Fruit fly (Drosophila melanogaster) whole organism, pupa: ENCODE data around the gene Mvd.

Experiments
- CG10348 ChIP-seq: fragments of 200-800 bp; sonication (Bioruptor generic); IDR thresholded peaks from 2 replicates; pipeline ENCODE4 v1.3.6; 2022; ENCODE audit warnings: missing biosample characterization, missing genetic modification characterization
- CG12605 ChIP-seq: fragments of 200-800 bp; sonication (Bioruptor generic); IDR thresholded peaks from 2 replicates; pipeline ENCODE4 v1.3.6; 2022; ENCODE audit warnings: missing biosample characterization, missing genetic modification characterization
- CG13204 ChIP-seq: fragments of 200-800 bp; sonication (Bioruptor generic); optimal IDR thresholded peaks from 2 replicates; lab custom pipeline; 2018; ENCODE audit warnings: missing biosample characterization, mild to moderate bottlenecking, missing genetic modification characterization, moderate library complexity
- CG14655 ChIP-seq: fragments of 200-800 bp; sonication (Bioruptor generic); optimal IDR thresholded peaks from 3 replicates; lab custom pipeline; 2017; ENCODE audit warnings: mild to moderate bottlenecking, missing biosample characterization, missing genetic modification reagents, missing genetic modification characterization
- CG15710 ChIP-seq: fragments of 200-800 bp; sonication (Bioruptor generic); optimal IDR thresholded peaks from 2 replicates; lab custom pipeline; 2018; ENCODE audit warnings: missing biosample characterization, mild to moderate bottlenecking, missing genetic modification characterization, moderate library complexity
- CG17806 ChIP-seq: fragments of 200-800 bp; sonication (Bioruptor generic); optimal IDR thresholded peaks from 2 replicates; lab custom pipeline; 2018; ENCODE audit warnings: missing biosample characterization, mild to moderate bottlenecking, missing genetic modification characterization, moderate library complexity
- CG32121 ChIP-seq: fragments of 200-800 bp; sonication (Bioruptor generic); IDR thresholded peaks from 2 replicates; pipeline ENCODE4 v1.3.6; 2022; ENCODE audit warnings: missing biosample characterization, missing genetic modification characterization
- CG34367 ChIP-seq: fragments of 200-800 bp; sonication (Bioruptor generic); optimal IDR thresholded peaks from 2 replicates; lab custom pipeline; 2018; ENCODE audit warnings: missing biosample characterization, mild to moderate bottlenecking, missing genetic modification characterization
- CG4496 ChIP-seq: fragments of 200-800 bp; sonication (Bioruptor generic); IDR thresholded peaks from 3 replicates; pipeline ENCODE4 v1.3.6; 2022; ENCODE audit warnings: missing biosample characterization, missing genetic modification characterization
- CG8159 ChIP-seq: fragments of 200-800 bp; sonication (Bioruptor generic); optimal IDR thresholded peaks from 3 replicates; lab custom pipeline; 2018; ENCODE audit warnings: missing biosample characterization, mild to moderate bottlenecking, missing genetic modification characterization, moderate library complexity
- CG8301 ChIP-seq: fragments of 200-800 bp; sonication (Bioruptor generic); optimal IDR thresholded peaks from 2 replicates; lab custom pipeline; 2018; ENCODE audit warnings: missing biosample characterization, mild to moderate bottlenecking, missing genetic modification characterization
- CG9948 ChIP-seq: fragments of 200-800 bp; sonication (Bioruptor generic); optimal IDR thresholded peaks from 2 replicates; lab custom pipeline; 2018; ENCODE audit warnings: missing biosample characterization, mild to moderate bottlenecking, missing genetic modification characterization, moderate library complexity
- EcR ChIP-seq: fragments of 200-800 bp; sonication (Bioruptor generic); optimal IDR thresholded peaks from 3 replicates; lab custom pipeline; 2019; ENCODE audit warnings: missing biosample characterization, missing genetic modification characterization, mild to moderate bottlenecking, moderate library complexity, missing genetic modification reagents
- Ets98B ChIP-seq: fragments of 200-800 bp; sonication (Bioruptor generic); IDR thresholded peaks from 2 replicates; pipeline ENCODE4 v1.3.6; 2022; ENCODE audit warnings: missing biosample characterization, missing genetic modification characterization
- Pif1A ChIP-seq: fragments of 200-800 bp; sonication (Bioruptor generic); optimal IDR thresholded peaks from 3 replicates; lab custom pipeline; 2016; ENCODE audit warnings: missing biosample characterization, missing genetic modification characterization
- Pif1B ChIP-seq: fragments of 200-800 bp; sonication (Bioruptor generic); optimal IDR thresholded peaks from 3 replicates; lab custom pipeline; 2016; ENCODE audit warnings: missing biosample characterization, missing genetic modification characterization
- Snoo ChIP-seq: fragments of 200-800 bp; sonication (Bioruptor generic); optimal IDR thresholded peaks from 3 replicates; lab custom pipeline; 2017; ENCODE audit warnings: missing biosample characterization, mild to moderate bottlenecking, missing genetic modification characterization, inconsistent platforms
- fd96Ca ChIP-seq: fragments of 200-800 bp; sonication (Bioruptor generic); IDR thresholded peaks from 3 replicates; pipeline ENCODE4 v1.3.6; 2022; ENCODE audit warnings: missing biosample characterization, missing genetic modification characterization
- gl ChIP-seq: fragments of 200-800 bp; sonication (Bioruptor generic); optimal IDR thresholded peaks from 2 replicates; lab custom pipeline; 2018; ENCODE audit warnings: missing biosample characterization, mild to moderate bottlenecking, missing genetic modification characterization
- rn ChIP-seq: fragments of 200-800 bp; sonication (Bioruptor generic); IDR thresholded peaks from 2 replicates; pipeline ENCODE4 v1.3.6; 2022; ENCODE audit warnings: missing biosample characterization, missing genetic modification characterization

Gene Mvd

DNA sequence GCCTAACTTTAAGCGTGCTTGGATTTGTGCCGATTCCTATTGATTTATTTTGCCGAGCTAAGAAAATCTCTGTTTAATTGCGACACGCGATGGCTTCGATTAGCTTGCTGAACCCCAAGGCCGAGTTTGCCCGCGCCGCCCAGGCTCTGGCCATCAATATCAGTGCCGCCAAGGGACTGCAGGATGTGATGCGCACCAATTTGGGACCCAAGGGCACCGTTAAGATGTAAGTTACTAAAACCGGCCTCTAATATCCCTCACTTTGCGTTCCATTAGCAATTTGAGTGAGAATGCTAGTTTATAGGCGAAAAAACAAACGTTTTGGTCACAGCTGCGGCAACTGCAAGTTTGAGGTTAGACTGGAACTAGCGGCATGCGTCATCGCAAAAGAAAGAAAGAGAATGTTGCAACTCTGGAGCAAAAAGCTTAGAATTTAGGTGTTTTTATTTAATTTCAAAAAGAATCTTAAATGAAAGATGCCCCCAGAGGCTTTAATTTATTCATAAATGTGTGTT, 2.2 kb upstream of the Mvd start:
- no peak for TF ChIP-seq EcR (GFP tag; lab: Kevin White, UChicago)

DNA sequence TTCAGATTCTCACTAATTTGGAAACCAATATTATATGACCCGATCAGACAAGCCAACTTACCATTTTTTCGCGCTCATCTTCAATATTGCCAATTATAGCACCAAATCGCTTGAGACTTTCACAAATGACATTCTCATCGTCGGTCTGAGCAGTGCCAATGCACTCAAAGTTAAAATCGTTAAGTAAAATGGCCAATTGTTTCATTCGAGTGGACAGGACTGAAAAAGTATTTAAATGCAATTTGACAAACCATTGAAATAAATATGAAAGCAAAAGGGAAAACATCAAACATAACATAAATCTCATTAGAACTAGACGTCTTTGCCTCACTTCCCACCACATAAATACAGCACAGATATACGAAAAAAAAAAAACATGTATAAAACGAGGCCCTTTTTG, 7.1 kb downstream of the Mvd start, which contains the start of gene CG8260:
Gene CG8260 (plus strand): TSS at position 301 of the 400 bp plus-strand sequence.
- TF ChIP-seq CG12605 (no peak), CG34367 (tag; lab: Kevin White, UChicago) (no peak), CG9948 (tag; lab: Kevin White, UChicago) (no peak), CG15710 (tag; lab: Kevin White, UChicago) (no peak), CG8159 (tag; lab: Kevin White, UChicago) (no peak), Snoo (no peak), fd96Ca (GFP tag; lab: Robert Waterston, UW) (no peak), CG14655 (GFP tag; lab: Kevin White, UChicago) (no peak), CG13204 (GFP tag; lab: Kevin White, UChicago) (no peak), CG17806 (tag; lab: Kevin White, UChicago) (no peak), rn (GFP tag; lab: Robert Waterston, UW) (no peak), Ets98B (GFP tag; lab: Robert Waterston, UW) (no peak), Pif1A (no peak), CG8301 (no peak), EcR (GFP tag; lab: Kevin White, UChicago) (no peak), CG4496 (no peak), CG10348 (GFP tag; lab: Robert Waterston, UW) (no peak), CG32121 (no peak), gl (no peak)

DNA sequence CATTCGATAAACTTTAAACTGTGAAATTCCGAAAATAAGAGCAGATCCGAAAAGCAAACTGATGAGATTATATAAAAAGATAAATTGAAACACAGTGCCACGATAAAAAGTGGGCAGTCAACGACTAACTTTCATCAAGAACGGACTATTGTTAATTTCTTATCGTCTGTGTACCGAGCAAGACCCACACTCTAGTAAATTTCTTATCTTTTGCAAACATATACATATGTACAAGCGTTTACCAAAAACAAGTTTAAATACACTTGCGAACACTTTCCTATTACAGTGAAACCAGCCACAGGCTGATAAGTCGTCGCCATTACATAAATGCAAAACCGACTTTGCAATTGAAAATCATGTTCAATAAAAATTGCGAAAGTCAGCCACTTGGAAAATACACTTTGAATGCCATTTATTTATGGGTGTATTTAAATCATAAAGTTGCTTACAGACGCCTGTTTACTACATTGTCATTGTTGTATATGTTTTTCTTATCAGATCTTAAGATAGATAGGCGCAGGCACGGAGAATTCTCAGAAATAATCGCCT, 9.8 kb downstream of the Mvd start:
- TF ChIP-seq CG12605, result no peak
- TF ChIP-seq CG8159 (tag; lab: Kevin White, UChicago), result no peak
- TF ChIP-seq, all 21 proteins: peak for 0

DNA sequence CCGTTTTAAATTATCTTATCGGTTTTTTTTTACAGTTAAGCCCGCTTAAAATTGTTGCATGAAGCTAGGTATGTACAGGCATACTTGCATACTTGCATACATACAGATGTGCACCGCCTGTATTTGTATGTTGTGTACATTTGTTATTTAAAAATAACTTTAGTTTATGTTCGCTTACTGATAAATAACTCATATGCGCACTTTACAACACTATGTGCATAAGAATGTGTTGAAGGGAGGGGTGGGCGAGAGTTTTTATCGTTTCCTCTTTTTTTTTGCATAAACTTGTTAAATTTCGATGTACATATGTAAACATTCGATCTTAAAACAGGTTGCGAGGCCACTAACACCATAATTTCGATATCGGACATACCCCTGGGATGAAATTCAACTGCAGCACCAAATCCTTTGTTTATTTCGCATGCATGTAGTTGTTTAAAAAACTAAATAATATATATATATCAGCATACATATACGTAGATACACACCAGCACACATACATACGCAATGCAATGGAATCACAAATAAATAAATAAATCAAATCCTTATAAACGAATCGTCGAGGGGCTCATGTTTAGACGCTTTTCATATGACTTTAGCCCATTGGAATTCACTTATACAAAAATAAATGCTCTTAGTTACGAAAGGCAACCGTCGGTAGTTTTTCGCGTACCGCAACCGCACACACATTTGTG, 10.9 kb downstream of the Mvd start:
- TF ChIP-seq fd96Ca (GFP tag; lab: Robert Waterston, UW) (no peak), EcR (GFP tag; lab: Kevin White, UChicago) (peak; percentile 11)

DNA sequence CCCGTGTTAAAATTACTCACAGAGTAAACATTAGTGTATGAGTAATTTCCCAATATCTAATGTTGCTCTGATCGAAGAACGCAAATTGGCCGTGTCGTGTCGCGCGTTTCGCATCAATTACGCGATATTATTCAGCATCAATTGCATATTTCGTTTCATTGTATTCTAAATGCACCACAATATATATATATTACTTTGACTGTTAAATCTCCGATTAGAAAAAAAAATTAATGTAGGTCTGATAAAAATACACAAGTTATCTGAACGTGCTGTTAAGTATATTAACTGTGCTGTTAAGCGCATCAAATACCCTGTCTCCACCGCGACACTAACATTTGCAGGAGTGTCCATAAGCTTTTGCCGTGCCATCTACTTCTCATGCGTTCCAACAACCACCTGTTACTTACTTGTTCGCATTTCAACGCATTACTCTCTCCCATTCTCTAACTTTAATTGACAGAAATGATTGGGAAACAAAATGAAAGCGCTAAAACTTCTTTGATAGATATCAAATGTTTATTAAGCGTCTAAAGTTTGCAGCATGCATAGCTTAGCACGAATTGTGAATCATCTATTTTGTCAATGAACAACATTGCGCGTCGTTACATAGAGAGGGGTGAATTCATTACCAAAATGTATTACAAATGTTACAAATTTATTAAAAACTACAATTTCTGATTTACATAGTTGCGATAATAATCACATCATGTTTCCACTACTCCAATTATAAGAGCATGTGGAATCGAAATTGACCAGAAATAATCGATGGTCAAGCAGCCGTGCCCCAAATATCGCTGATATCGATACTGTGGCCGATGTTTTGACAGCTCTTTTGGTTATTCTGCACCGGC, 11.7 kb downstream of the Mvd start, which contains the start of the genes Graf and mRpL3:
Gene Graf (minus strand): TSS at position 287 of the 851 bp plus-strand sequence.
Gene mRpL3 (plus strand): TSS at position 802 of the 851 bp plus-strand sequence.
- TF ChIP-seq Pif1B (GFP tag; lab: Kevin White, UChicago) (no peak), CG12605 (no peak), CG4496 (no peak)

DNA sequence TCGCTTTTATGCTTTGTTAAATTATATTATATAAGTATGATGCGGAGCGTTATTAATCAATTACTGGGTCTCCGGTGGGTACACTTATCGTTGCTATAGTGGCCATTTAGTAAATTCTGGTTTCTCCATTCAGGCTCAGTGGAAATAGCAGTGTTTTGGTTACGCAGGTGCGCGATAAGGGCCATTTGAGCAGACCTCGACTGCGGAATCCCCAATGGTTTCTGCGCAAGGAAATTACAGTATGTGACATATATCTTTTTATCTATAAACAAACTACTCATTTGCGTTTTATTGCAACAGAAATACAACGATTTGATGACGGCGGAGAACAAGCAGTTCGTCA, 12.3 kb downstream of the Mvd start:
- TF ChIP-seq CG10348 (GFP tag; lab: Robert Waterston, UW), result no peak
- no peak for TF ChIP-seq CG34367 (tag; lab: Kevin White, UChicago)
- no peak for TF ChIP-seq CG13204 (GFP tag; lab: Kevin White, UChicago)
- TF ChIP-seq CG9948 (tag; lab: Kevin White, UChicago), result no peak
- TF ChIP-seq, all 21 proteins: peak for 0

DNA sequence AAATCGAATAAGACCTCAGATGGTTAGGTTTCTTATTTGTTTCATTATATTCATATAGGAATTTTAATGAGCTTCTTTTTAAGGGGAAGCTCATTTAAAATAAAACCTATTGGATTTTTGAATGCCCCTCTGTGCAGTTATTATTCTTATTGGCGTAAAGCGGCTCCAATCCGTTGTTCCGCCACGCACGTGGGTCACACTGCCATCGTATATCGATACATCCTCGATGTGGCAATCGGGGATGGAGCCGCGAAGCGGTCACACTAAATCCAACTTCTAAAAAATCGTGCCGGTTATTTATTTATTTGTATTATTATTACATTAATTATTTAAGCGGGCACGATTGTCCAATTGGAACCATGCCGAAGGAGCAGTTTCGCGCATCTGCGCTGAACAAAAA, 13.8 kb downstream of the Mvd start, which contains the start of gene Polr3A:
Gene Polr3A (plus strand): TSS at position 234 of the 400 bp plus-strand sequence.
- TF ChIP-seq EcR (GFP tag; lab: Kevin White, UChicago), result no peak
- no peak for TF ChIP-seq gl
- TF ChIP-seq CG12605, result no peak
- no peak for TF ChIP-seq Ets98B (GFP tag; lab: Robert Waterston, UW)
- no peak for TF ChIP-seq CG4496
- no peak for TF ChIP-seq CG17806 (tag; lab: Kevin White, UChicago)
- no peak for TF ChIP-seq rn (GFP tag; lab: Robert Waterston, UW)
- TF ChIP-seq CG10348 (GFP tag; lab: Robert Waterston, UW), result no peak
- TF ChIP-seq CG8159 (tag; lab: Kevin White, UChicago), result no peak
- TF ChIP-seq CG8301, result no peak
